Fruit fly (Drosophila melanogaster): ENCODE results near the gene cnc.

cnc gene

DNA sequence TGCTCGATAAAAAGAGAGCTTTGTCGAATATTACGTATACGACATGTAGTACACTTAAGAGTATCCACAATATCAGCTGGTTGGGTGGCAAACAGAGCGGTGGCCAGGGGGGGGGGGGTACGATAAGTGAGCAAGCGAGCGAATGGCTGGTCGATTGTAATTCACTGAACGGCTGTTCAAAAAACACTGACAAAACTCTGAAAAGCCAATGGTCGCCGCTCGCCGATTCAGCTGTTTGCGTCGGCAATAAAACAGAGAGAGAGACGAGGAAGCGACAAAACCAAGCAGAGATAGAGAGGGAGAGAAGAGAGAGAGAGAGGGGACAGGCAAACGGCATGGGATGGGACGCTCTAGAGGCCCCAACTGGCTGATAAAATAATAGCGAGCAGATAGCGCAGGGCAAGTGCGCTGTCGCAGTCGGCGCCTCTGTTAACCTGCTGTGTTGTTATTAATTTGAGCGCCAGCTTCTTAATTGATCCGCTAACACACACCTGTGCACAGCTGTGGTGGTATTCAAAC lies at the start of gene cnc:
Gene cnc, minus strand, starts transcription at position 191 of the 519 bp plus-strand sequence.
- TF ChIP-seq CG17801 (GFP tag; optimal IDR thresholded peaks at IDR 0.05; ENCODE audit: partially characterized antibody), result peak; percentile 70

DNA sequence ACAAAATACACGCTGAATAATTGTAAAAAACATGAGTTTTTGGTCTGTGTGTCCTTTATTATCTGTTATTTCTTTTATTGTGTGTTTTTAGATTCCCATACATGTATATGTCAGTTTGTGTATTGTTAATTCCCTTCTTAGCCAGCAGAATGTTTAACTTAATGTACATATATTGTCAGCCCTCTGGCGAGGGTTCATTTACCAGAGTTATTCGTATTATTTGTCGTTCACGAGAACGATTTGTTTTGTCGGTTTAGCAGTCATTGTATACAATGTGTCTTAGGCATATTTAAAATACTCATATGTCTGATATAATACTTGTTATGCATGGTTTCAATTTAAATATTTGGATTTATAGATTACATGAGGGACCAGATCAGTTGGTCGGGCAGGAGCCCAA lies 34.1 kb upstream of the cnc start:
- TF ChIP-seq CG17801 (GFP tag; optimal IDR thresholded peaks at IDR 0.05; ENCODE audit: partially characterized antibody), result no peak

DNA sequence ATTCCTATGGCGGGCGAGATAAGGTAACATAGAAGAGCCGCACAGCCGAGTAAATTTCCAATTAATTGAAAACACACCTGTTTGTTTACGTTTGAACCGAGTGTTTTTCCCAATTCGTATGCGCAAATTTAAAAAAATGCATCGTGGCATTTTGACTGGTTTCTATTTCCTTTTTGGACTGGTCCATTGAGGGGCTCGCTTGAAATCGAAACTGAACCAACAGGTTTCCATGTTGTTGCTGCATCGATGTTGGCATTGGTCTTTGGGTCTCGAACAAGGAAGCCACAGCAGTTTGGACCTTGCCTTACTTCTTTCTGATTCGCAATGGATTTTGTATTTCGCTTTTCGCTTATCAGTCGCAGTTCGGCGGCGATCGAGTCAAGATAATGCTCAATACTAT lies 32.0 kb upstream of the cnc start:
- no peak for TF ChIP-seq CG17801 (GFP tag; optimal IDR thresholded peaks at IDR 0.05; ENCODE audit: partially characterized antibody)

DNA sequence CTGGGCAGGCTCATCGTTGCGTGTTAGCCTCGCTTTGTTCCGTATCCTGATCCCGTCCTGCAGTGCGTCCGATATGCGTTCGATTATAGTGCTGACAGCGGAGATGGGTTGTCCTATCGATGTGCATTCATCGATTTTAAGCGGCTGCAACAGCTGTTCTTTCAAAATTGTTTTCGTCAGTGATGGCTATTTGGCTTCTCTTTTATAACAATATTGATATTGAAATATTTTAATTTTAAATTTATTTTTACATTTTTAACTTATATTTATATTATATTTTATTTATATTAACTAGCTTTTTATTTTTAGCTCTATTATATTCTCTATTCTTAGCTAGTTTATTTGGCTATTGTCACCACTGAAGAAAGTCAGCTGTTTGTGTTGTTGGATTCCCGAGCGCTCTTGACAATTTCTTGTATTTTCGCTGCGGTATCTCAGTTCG lies 31.5 kb upstream of the cnc start, which contains the start of the genes wda and Pex11c:
Gene wda, minus strand, starts transcription at position 102 of the 442 bp plus-strand sequence.
Gene Pex11c, plus strand, starts transcription at position 380 of the 442 bp plus-strand sequence.
- peak; percentile 82 for TF ChIP-seq CG17801 (GFP tag; optimal IDR thresholded peaks at IDR 0.05; ENCODE audit: partially characterized antibody)

DNA sequence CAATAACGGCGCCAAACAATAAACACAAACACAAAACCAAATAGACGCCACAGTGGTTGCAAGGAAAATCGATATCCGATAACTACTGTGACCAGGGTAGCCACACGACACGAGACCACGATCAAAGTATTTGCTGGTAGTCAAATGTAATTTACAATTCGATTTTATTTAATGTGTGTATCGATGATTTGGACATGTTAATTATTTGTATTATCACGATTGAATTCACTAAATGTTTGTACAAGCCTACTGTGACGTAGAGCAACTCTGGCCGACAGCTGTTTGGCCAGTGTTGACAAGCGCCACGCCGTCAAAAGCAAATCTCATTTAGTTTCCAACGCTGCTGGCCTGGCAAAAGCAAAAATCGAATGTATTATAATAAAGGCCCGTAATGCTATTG lies 24.7 kb upstream of the cnc start, which contains the start of the genes Rad60 and EloA:
Gene Rad60, minus strand, starts transcription at position 222 of the 400 bp plus-strand sequence.
Gene EloA, plus strand, starts transcription at position 308 of the 400 bp plus-strand sequence.
- TF ChIP-seq CG17801 (GFP tag; optimal IDR thresholded peaks at IDR 0.05; ENCODE audit: partially characterized antibody), result peak; percentile 80

DNA sequence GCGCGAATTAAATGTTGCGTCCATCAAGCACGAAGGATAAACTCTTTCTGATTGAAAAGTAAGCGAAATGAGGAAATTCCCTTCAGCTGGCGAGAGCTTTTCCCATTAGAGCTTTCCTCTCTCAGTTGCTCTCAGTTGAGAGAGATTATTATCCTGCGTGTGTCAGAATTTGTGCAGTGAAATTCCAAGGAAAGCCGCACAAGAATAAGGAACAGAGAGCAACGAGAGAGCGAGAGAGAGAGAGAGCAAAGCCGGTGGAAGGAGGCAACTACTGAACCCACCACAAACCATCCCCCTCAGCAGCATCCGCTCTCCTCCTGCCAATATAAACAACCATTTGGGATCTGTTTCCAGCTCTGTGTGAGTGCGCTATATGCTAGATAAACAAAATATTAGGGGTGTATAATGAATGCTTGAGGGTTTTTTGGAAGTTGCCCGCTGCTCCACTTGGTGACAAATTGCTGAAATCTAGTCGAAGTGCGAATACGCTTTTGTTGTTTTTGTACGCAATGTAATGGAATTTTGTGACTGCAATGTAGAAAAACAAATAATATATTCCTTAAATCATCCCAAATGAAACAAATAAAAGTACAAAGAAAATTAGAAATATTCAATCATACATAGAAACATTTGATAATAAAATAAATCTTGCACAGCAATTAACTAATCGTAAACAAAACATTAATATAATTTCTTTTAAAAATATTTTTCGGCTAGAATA lies 22.5 kb upstream of the cnc start, which contains the start of gene CG4467:
Gene CG4467, minus strand, starts transcription at position 51 of the 721 bp plus-strand sequence.
- TF ChIP-seq CG17801 (GFP tag; optimal IDR thresholded peaks at IDR 0.05; ENCODE audit: partially characterized antibody), result no peak

DNA sequence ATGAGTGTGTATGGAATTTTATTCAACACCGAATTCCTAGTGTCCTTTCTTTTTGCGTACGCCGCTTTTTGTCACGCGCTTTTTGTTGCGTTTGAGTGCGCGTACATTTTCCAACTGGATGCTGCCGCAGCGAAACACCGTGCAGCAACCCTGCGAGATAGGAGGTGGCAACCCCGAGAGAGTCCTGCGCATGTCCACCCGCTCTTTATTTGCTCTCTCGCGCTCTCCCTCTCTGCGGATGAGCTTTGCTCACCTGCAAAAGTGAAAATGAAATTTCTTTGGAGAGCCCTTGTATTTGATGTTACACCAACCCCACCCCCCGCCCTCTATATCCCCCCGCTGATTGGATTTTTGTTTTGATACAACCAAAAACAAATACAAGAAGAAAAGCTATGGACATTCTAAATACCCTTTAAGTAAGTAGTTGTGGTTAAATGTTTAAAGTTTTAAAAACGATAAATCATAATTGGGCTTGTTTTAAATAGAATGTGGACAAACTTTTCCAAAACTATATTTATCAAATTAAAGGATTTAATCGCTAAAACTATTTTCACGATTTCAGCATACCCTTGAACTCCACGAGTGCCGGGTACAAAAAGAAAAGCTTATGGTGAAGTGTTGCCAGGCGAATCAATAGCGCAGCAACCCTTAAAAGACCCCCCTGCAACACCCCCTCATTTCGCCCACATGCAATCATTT lies 13.6 kb upstream of the cnc start:
- TF ChIP-seq CG17801 (GFP tag; optimal IDR thresholded peaks at IDR 0.05; ENCODE audit: partially characterized antibody), result no peak

DNA sequence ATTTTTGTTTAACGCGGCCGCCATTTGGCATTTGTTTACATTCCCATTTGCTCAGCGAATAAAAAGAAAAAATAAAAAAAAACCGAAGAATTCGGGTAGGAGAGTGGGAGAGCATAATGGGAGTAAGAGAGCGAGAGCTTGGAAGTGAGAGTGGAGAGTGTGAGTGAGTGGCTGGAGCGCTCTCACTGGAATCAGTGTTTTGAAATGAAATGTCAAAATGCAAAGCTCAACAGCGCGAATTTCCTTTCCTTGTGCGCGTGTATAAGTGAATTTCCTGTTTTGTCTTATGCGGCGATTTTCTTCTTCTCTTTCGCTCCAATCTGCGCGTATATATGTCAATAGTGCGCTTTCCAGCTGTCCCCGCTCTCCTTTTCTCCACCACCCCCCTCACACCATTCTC lies 12.5 kb upstream of the cnc start:
- no peak for TF ChIP-seq CG17801 (GFP tag; optimal IDR thresholded peaks at IDR 0.05; ENCODE audit: partially characterized antibody)

DNA sequence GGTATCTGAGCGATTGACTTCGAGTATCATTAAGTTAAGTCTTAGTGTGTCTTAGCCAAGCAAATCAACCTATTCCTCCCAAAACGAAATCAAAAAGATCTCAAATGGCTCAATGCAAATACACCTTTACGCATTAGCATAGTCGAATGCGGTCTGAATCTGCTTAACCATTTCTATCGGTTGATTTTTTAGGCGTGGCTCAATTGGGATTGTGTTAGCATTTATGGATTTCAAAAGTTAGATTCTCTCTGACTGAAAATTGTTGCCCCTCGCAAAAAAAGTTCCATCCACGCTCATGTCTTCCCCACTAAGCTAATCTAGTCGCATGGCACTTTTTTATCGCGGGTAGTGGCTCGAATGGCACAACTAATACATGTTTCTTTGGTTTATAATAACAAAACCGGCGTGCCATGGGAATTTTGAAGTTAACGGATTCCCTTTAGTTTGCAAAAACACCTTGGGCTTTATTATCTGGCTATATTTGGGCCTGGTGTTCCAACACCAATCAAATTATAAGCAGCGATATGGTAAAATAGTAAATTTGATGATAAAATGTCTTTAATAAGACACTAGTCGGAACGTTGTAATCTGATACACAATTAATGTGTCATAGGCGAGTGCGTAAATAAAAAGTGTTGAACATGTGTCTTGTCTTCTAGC lies 2.2 kb upstream of the cnc start:
- no peak for TF ChIP-seq CG17801 (GFP tag; optimal IDR thresholded peaks at IDR 0.05; ENCODE audit: partially characterized antibody)

DNA sequence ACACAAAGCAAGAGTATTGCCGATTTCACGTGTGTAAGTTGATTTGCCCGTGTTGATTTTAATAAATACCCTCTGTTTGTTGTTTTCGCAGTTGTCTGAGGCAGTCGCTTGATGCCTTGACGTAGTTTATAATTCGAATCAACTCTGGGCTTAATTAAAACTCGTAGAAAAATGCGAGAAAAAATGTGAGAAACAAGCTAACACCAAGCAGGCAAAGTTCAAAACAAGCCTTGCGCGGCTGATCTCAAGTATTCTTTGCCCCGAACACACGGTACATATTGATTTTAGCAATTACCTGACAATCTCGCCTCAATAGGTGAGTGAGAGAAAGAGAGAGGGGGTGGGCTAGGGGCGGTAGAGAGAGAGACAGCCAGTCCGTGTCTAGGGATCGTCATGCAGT lies 1.2 kb downstream of the cnc start:
- no peak for TF ChIP-seq CG17801 (GFP tag; optimal IDR thresholded peaks at IDR 0.05; ENCODE audit: partially characterized antibody)

DNA sequence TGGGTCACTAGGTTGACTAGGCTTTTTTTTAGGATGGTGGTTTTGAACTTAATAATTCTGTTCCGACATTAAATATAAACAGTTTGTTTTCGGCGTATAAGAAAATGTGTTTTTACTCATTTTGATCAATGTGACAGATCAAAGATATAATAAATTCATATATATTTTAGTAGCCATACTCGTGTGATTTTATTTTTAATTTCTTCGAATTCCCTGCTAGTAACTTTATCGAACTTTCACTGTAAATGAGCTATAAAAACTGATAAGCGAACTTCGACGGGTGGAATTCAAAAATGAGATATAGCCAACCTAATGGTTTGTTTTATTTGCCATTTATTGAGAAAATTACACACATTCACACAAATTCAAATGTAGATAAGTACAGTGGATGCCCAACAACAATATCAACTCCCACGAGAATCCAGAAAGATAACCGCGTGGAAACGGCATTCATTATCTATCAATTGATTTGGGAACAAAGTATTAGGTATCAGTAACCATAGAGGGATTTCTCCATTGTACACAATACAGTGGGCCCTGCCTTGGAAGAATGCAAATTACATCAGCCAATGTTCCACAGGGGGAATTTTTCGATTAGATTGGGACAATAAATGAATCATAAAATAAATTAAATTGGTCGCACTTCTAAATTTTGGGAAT lies 3.2 kb downstream of the cnc start:
- TF ChIP-seq CG17801 (GFP tag; optimal IDR thresholded peaks at IDR 0.05; ENCODE audit: partially characterized antibody), result no peak

DNA sequence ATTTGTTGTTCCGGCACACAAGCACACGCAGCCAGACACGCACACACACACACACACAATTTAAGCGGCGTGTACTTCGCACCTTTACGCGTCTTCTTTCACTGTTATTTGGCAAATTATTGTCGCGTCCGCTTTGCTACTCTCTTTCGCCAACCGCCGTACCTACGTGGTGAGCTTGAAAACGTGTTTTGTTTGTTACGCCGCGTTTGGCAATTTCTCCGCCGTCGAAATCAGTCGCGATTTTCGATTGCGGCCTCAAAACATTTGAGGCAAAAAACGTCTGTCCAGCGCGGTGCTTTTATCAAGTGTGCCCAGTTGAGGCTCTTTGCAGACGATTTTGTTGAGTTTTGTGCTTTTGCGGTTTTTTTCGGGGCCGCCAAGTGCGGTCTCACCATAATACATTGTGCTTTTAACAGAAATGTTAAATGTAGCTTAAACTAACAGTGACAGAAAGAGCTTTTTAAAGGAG lies 4.8 kb downstream of the cnc start:
- TF ChIP-seq CG17801 (GFP tag; optimal IDR thresholded peaks at IDR 0.05; ENCODE audit: partially characterized antibody), result peak; percentile 76

DNA sequence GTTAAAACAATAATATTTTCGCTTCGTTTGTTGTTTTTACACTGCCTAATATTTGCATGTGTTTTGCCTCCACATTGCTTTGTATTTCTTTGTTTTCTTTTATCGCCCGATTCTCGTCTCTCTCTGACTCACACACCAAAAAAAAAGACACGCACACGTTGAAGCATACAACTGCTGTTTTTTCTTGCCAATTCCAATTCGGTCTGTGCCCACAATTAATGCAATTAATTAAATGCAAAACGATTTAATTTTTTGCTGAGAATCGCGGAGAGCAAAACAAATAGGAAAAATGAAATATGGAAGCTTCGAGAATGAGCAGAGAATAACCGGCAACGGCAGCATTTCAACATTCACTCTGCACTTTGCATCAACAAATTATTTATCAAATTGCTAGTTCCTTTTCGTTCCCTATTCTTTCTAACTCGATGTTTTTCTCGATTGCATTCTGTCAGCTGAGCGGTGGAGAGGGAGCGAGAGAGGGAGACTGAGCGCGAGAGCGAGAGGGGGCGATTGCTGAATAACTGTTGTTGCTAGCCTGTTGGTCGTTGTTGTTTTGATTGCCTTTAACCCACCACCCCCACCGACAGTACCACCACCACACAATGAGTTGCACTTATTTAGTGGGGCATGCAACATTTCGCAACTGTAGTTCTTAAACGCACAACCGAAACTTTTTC lies 5.4 kb downstream of the cnc start:
- TF ChIP-seq CG17801 (GFP tag; optimal IDR thresholded peaks at IDR 0.05; ENCODE audit: partially characterized antibody), result no peak

Data from ovary, adult (tissue).